Worm (Caenorhabditis elegans): ENCODE data around the gene F41E7.2.

The F41E7.2 gene

ce11 chrX:10273392-10273791 is at the start of gene F41E7.2:
Gene F41E7.2 (plus strand): TSS chrX:10273692.
- TF ChIP-seq lin-15B (tag; optimal IDR thresholded peaks at IDR 0.05), result no peak
- TF ChIP-seq pqm-1 (tag; optimal IDR thresholded peaks at IDR 0.05), result no peak
- TF ChIP-seq nhr-84 (tag; optimal IDR thresholded peaks at IDR 0.05), result no peak
- no peak for TF ChIP-seq pax-3 (tag; optimal IDR thresholded peaks at IDR 0.05)
- TF ChIP-seq efl-1 (optimal IDR thresholded peaks at IDR 0.05), result no peak
- no peak for TF ChIP-seq efl-1 (GFP tag; optimal IDR thresholded peaks at IDR 0.05 in 1 of 2)
- no peak for TF ChIP-seq nhr-237 (tag; optimal IDR thresholded peaks at IDR 0.05)
- TF ChIP-seq ces-1 (GFP tag; optimal IDR thresholded peaks at IDR 0.05), result no peak
- no peak for TF ChIP-seq ceh-8 (GFP tag; optimal IDR thresholded peaks at IDR 0.05)
- no peak for TF ChIP-seq fkh-8 (tag; optimal IDR thresholded peaks at IDR 0.05)
- TF ChIP-seq snpc-4 (tag; optimal IDR thresholded peaks at IDR 0.05), result no peak
- no peak for TF ChIP-seq nhr-47 (tag; optimal IDR thresholded peaks at IDR 0.05)
- no peak for TF ChIP-seq fkh-10 (GFP tag; optimal IDR thresholded peaks at IDR 0.05)
- TF ChIP-seq skn-1 (tag; optimal IDR thresholded peaks at IDR 0.05), result no peak
- no peak for TF ChIP-seq aly-2 (tag; optimal IDR thresholded peaks at IDR 0.05)

ce11 chrX:10225845-10226244 is 47.6 kb upstream of the F41E7.2 start:
- TF ChIP-seq jun-1 (tag; optimal IDR thresholded peaks at IDR 0.05) (no peak), fkh-10 (GFP tag; optimal IDR thresholded peaks at IDR 0.05) (peak; percentile 52), C04F5.9 (tag; optimal IDR thresholded peaks at IDR 0.05) (no peak), lin-14 (GFP tag; optimal IDR thresholded peaks at IDR 0.05) (peak; percentile 22)

- TF ChIP-seq tlp-1 (tag; optimal IDR thresholded peaks at IDR 0.05) (no peak), blmp-1 (tag; optimal IDR thresholded peaks at IDR 0.05) (peak; percentile 13), aly-2 (tag; optimal IDR thresholded peaks at IDR 0.05) (no peak), efl-3 (GFP tag; optimal IDR thresholded peaks at IDR 0.05) (no peak), Y116A8C.19 (tag; optimal IDR thresholded peaks at IDR 0.05; ENCODE audit: borderline replicate concordance) (no peak), ztf-4 (tag; optimal IDR thresholded peaks at IDR 0.05) (no peak)
Measured at ce11 chrX:10227217-10227616, 46.3 kb upstream of the F41E7.2 start.

- peak; percentile 83 for TF ChIP-seq blmp-1 (tag; optimal IDR thresholded peaks at IDR 0.05)
- peak; percentile 5 for TF ChIP-seq lin-14 (GFP tag; optimal IDR thresholded peaks at IDR 0.05)
- TF ChIP-seq lin-39 (tag; optimal IDR thresholded peaks at IDR 0.05), result no peak
Measured at ce11 chrX:10228094-10228746, 45.3 kb upstream of the F41E7.2 start, which contains the start of gene C14H10.3. Gene C14H10.3 (minus strand): TSS chrX:10228137.

- TF ChIP-seq nhr-20 (tag; optimal IDR thresholded peaks at IDR 0.05) (peak; percentile 1), blmp-1 (tag; optimal IDR thresholded peaks at IDR 0.05) (peak; percentile 99), lin-14 (GFP tag; optimal IDR thresholded peaks at IDR 0.05) (peak; percentile 71), nhr-85 (tag) (peak; percentile 69), unc-130 (tag; optimal IDR thresholded peaks at IDR 0.05) (no peak), elt-3 (tag; optimal IDR thresholded peaks at IDR 0.05) (peak in 1 of 6 experiments; percentile 18), dsc-1 (tag; optimal IDR thresholded peaks at IDR 0.05) (peak; percentile 79), nhr-71 (tag; optimal IDR thresholded peaks at IDR 0.05) (peak; percentile 5), egl-13 (tag; optimal IDR thresholded peaks at IDR 0.05) (no peak), mep-1 (tag; optimal IDR thresholded peaks at IDR 0.05) (peak; percentile 41), snu-23 (GFP tag; optimal IDR thresholded peaks at IDR 0.05) (peak; percentile 34), lin-35 (GFP tag; optimal IDR thresholded peaks at IDR 0.05) (peak in 1 of 2 experiments; percentile 26), fkh-8 (tag; optimal IDR thresholded peaks at IDR 0.05) (no peak), mdl-1 (tag; optimal IDR thresholded peaks at IDR 0.05) (peak in 1 of 2 experiments; percentile 63)
Measured at ce11 chrX:10230872-10231271, 42.6 kb upstream of the F41E7.2 start.

Data from whole organism, L1 larva.